Fruit fly (Drosophila melanogaster): ENCODE results near the gene CG4022.

The CG4022 gene

dm6 chr3L:9399013-9399750 lies 11.4 kb downstream of the CG4022 start, which contains the start of gene CG4080 (continued):
- TF ChIP-seq CG7928 (GFP tag; optimal IDR thresholded peaks at IDR 0.05) (no peak), CG13123 (GFP tag; optimal IDR thresholded peaks at IDR 0.05) (no peak), kah (GFP tag; optimal IDR thresholded peaks at IDR 0.05) (no peak), C15 (GFP tag; IDR thresholded peaks at IDR 0.05) (no peak), CG43689 (GFP tag; IDR thresholded peaks at IDR 0.05) (no peak), CG1024 (GFP tag; IDR thresholded peaks at IDR 0.05) (no peak), Ssrp (tag; optimal IDR thresholded peaks at IDR 0.05) (no peak), sens (GFP tag) (peak; percentile 88), CG17385 (GFP tag; optimal IDR thresholded peaks at IDR 0.05) (peak; percentile 8), D19A (tag; optimal IDR thresholded peaks at IDR 0.05) (no peak), Dll (GFP tag; IDR thresholded peaks at IDR 0.05; ENCODE audit: partially characterized antibody) (peak; percentile 89), Dbx (GFP tag; IDR thresholded peaks at IDR 0.05) (peak; percentile 29; the same call in 1 of the 3 replicates), Tbp (GFP tag; optimal IDR thresholded peaks at IDR 0.05) (no peak), CG12071 (GFP tag; optimal IDR thresholded peaks at IDR 0.05) (no peak), jumu (GFP tag; optimal IDR thresholded peaks at IDR 0.05) (no peak), Awh (GFP tag; IDR thresholded peaks at IDR 0.05) (no peak), corto (GFP tag; optimal IDR thresholded peaks at IDR 0.05) (peak; percentile 32), CG2712 (tag; optimal IDR thresholded peaks at IDR 0.05) (peak; percentile 41), phol (tag; optimal IDR thresholded peaks at IDR 0.05) (peak; percentile 55), h (optimal IDR thresholded peaks at IDR 0.05) (no peak), tll (GFP tag; optimal IDR thresholded peaks at IDR 0.05) (no peak), so (GFP tag; IDR thresholded peaks at IDR 0.05) (0 out of 3 replicates have a peak, but pooled peaks have one; percentile 45), chm (GFP tag; IDR thresholded peaks at IDR 0.05) (peak; percentile 13; the same call in 1 of the 2 replicates), pzg (GFP tag; optimal IDR thresholded peaks at IDR 0.05) (peak; percentile 81), disco-r (GFP tag; optimal IDR thresholded peaks at IDR 0.05) (peak; percentile 8), HHEX (GFP tag; optimal IDR thresholded peaks at IDR 0.05) (no peak), Atf3 (GFP tag; optimal IDR thresholded peaks at IDR 0.05) (no peak), CG14014 (GFP tag; IDR thresholded peaks at IDR 0.05) (peak; percentile 47; the same call in 1 of the 2 replicates), CG10366 (GFP tag; IDR thresholded peaks at IDR 0.05) (no peak), NC2α (GFP tag; optimal IDR thresholded peaks at IDR 0.05) (no peak), CG18619 (GFP tag; optimal IDR thresholded peaks at IDR 0.05) (no peak), D19B (GFP tag; optimal IDR thresholded peaks at IDR 0.05) (no peak), Meics (GFP tag; optimal IDR thresholded peaks at IDR 0.05) (no peak), CG7987 (GFP tag; optimal IDR thresholded peaks at IDR 0.05) (peak; percentile 25), amos (GFP tag; IDR thresholded peaks at IDR 0.05; ENCODE audit: partially characterized antibody) (peak; percentile 76; the same call in 1 of the 2 replicates), twi (tag; optimal IDR thresholded peaks at IDR 0.05) (peak; percentile 29), nom (GFP tag; optimal IDR thresholded peaks at IDR 0.05) (no peak), CG14965 (GFP tag; optimal IDR thresholded peaks at IDR 0.05; ENCODE audit: borderline replicate concordance) (no peak), Mad (GFP tag; optimal IDR thresholded peaks at IDR 0.05) (peak; percentile 26), Ada2b (GFP tag; IDR thresholded peaks at IDR 0.05) (no peak), CG6854 (GFP tag; optimal IDR thresholded peaks at IDR 0.05) (no peak), Xrp1 (GFP tag; IDR thresholded peaks at IDR 0.05) (no peak; the same call in 1 of the 2 replicates), CG9609 (GFP tag; optimal IDR thresholded peaks at IDR 0.05) (no peak), Spps (tag; optimal IDR thresholded peaks at IDR 0.05) (no peak), ATbp (GFP tag; optimal IDR thresholded peaks at IDR 0.05) (no peak), CG9876 (GFP tag; optimal IDR thresholded peaks at IDR 0.05) (no peak), MTF-1 (GFP tag; optimal IDR thresholded peaks at IDR 0.05; ENCODE audit: borderline replicate concordance) (peak; percentile 7), sob (GFP tag; IDR thresholded peaks at IDR 0.05) (no peak), CG4730 (GFP tag; IDR thresholded peaks at IDR 0.05) (no peak)

Measured in whole organism, embryonic.